Fruit fly (Drosophila melanogaster): ENCODE measurements around the gene Vha68-1.

DNA sequence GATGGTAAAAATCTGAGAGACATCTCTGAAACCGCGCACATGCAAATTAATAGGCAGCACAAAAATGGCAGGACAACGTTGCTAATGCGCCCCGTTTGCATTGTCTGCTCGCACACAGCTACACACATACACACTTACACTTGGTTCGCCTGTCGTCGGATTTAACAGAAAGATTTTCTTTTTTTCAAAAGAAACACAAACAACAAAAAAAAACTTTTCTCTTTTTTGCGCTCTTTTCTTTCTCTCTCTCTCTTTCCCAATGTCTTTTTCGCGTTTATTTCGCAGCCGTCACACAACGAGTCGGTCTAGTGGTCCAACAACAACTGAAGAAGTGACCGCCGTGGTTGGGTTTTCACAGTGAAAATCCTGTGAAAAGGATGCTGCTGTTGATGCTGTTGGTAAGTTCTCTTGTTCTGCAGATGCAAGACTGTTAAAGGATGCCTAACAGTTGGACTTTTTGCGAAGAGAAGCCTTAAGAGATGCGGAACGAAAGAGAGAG lies 31.8 kb upstream of the Vha68-1 start:
- TF ChIP-seq Sin3A (optimal IDR thresholded peaks at IDR 0.05) (no peak), psq (optimal IDR thresholded peaks at IDR 0.05) (no peak), h (optimal IDR thresholded peaks at IDR 0.05) (no peak), insv (optimal IDR thresholded peaks at IDR 0.05) (no peak), Myc (optimal IDR thresholded peaks at IDR 0.05) (no peak), ttk (optimal IDR thresholded peaks at IDR 0.05) (no peak)

Measured in Kc167 (cell line).